ENCODE assay signal across 1 fruit fly cellular context in genomic region chrX:4616865-4617669, dm6.
TF ChIP-seq lines count a peak whose summit lies in the region.

Gene peb (plus strand): TSS chrX:4617564.

TF ChIP-seq in whole organism, embryonic, 481 proteins besides CTCF, POLR2A, EP300 and RAD21 (continued from another document and continues in another):
- peak; percentile 53 for TF ChIP-seq CG13775 (GFP tag; optimal IDR thresholded peaks at IDR 0.05; lab: Kevin White, UChicago)
- no peak for TF ChIP-seq HHEX (GFP tag; optimal IDR thresholded peaks at IDR 0.05; lab: Kevin White, UChicago)
- peak; percentile 69 for TF ChIP-seq CG11504 (tag; optimal IDR thresholded peaks at IDR 0.05; lab: Kevin White, UChicago)
- no peak for TF ChIP-seq CG11696 (GFP tag; IDR thresholded peaks at IDR 0.05; lab: Robert Waterston, UW)
- TF ChIP-seq HLH54F (GFP tag; optimal IDR thresholded peaks at IDR 0.05; lab: Kevin White, UChicago), result peak; percentile 20
- peak; percentile 21 for TF ChIP-seq Dad (GFP tag; optimal IDR thresholded peaks at IDR 0.05; lab: Kevin White, UChicago)
- 0 out of 2 replicates have a peak, but pooled peaks have one; percentile 22 for TF ChIP-seq Scr (GFP tag; IDR thresholded peaks at IDR 0.05; lab: Robert Waterston, UW; ENCODE audit: partially characterized antibody)
- TF ChIP-seq ci (GFP tag; IDR thresholded peaks at IDR 0.05; lab: Robert Waterston, UW), result peak; percentile 55; the same call in 2 of the 3 replicates
- peak; percentile 57 for TF ChIP-seq CG4820 (GFP tag; optimal IDR thresholded peaks at IDR 0.05; lab: Kevin White, UChicago)
- peak; percentile 46 for TF ChIP-seq NC2β (GFP tag; optimal IDR thresholded peaks at IDR 0.05; lab: Kevin White, UChicago)
- TF ChIP-seq trem (tag; optimal IDR thresholded peaks at IDR 0.05; lab: Kevin White, UChicago), result no peak
- no peak for TF ChIP-seq CG8478 (optimal IDR thresholded peaks at IDR 0.05; lab: Kevin White, UChicago)
- TF ChIP-seq lola (GFP tag; optimal IDR thresholded peaks at IDR 0.05; lab: Kevin White, UChicago), result peak in 1 of 3 experiments; percentile 83
- TF ChIP-seq danr (GFP tag; IDR thresholded peaks at IDR 0.05; lab: Robert Waterston, UW), result 0 out of 2 replicates have a peak, but pooled peaks have one; percentile 13
- peak; percentile 44 for TF ChIP-seq gsb-n (tag; optimal IDR thresholded peaks at IDR 0.05; lab: Kevin White, UChicago)
- no peak for TF ChIP-seq mld (GFP tag; IDR thresholded peaks at IDR 0.05; lab: Robert Waterston, UW; ENCODE audit: partially characterized antibody)
- TF ChIP-seq sima (GFP tag; optimal IDR thresholded peaks at IDR 0.05; lab: Kevin White, UChicago), result no peak
- TF ChIP-seq Ssrp (tag; optimal IDR thresholded peaks at IDR 0.05; lab: Kevin White, UChicago), result peak; percentile 86
- TF ChIP-seq Bteb2 (GFP tag; optimal IDR thresholded peaks at IDR 0.05; lab: Kevin White, UChicago), result no peak
- no peak for TF ChIP-seq otp (GFP tag; IDR thresholded peaks at IDR 0.05; lab: Robert Waterston, UW)
- peak; percentile 13 for TF ChIP-seq Elba2 (GFP tag; optimal IDR thresholded peaks at IDR 0.05; lab: Kevin White, UChicago)
- TF ChIP-seq pho (GFP tag; optimal IDR thresholded peaks at IDR 0.05; lab: Kevin White, UChicago), result no peak
- no peak for TF ChIP-seq her (GFP tag; optimal IDR thresholded peaks at IDR 0.05; lab: Kevin White, UChicago)
- peak; percentile 71 for TF ChIP-seq CG33557 (GFP tag; optimal IDR thresholded peaks at IDR 0.05; lab: Kevin White, UChicago)
- TF ChIP-seq CG1647 (GFP tag; optimal IDR thresholded peaks at IDR 0.05; lab: Kevin White, UChicago), result no peak
- peak; percentile 78 for TF ChIP-seq Ets65A (GFP tag; lab: Kevin White, UChicago)
- peak; percentile 43 for TF ChIP-seq Bgb (GFP tag; IDR thresholded peaks at IDR 0.05; lab: Robert Waterston, UW; ENCODE audit: partially characterized antibody)
- TF ChIP-seq en (GFP tag; optimal IDR thresholded peaks at IDR 0.05; lab: Kevin White, UChicago), result peak; percentile 31
- TF ChIP-seq wor (GFP tag; IDR thresholded peaks at IDR 0.05; lab: Robert Waterston, UW), result 0 out of 2 replicates have a peak, but pooled peaks have one; percentile 19
- peak; percentile 70 for TF ChIP-seq CG14710 (tag; optimal IDR thresholded peaks at IDR 0.05; lab: Kevin White, UChicago)
- no peak for TF ChIP-seq CG12219 (GFP tag; optimal IDR thresholded peaks at IDR 0.05; lab: Kevin White, UChicago)
- TF ChIP-seq CG9932 (GFP tag; IDR thresholded peaks at IDR 0.05; lab: Robert Waterston, UW), result no peak
- TF ChIP-seq CG6683 (GFP tag; optimal IDR thresholded peaks at IDR 0.05; lab: Kevin White, UChicago), result no peak
- TF ChIP-seq CG16813 (GFP tag; IDR thresholded peaks at IDR 0.05; lab: Robert Waterston, UW; ENCODE audit: partially characterized antibody), result no peak
- TF ChIP-seq sens-2 (GFP tag; IDR thresholded peaks at IDR 0.05; lab: Robert Waterston, UW), result no peak
- no peak for TF ChIP-seq tna (GFP tag; IDR thresholded peaks at IDR 0.05; lab: Robert Waterston, UW; ENCODE audit: partially characterized antibody)
- TF ChIP-seq Hmr (GFP tag; optimal IDR thresholded peaks at IDR 0.05; lab: Kevin White, UChicago), result no peak
- TF ChIP-seq CG5180 (GFP tag; optimal IDR thresholded peaks at IDR 0.05; lab: Kevin White, UChicago), result no peak
- peak; percentile 10 for TF ChIP-seq CG1233 (GFP tag; optimal IDR thresholded peaks at IDR 0.05; lab: Kevin White, UChicago)
- TF ChIP-seq rib (GFP tag; IDR thresholded peaks at IDR 0.05; lab: Robert Waterston, UW), result 0 out of 2 replicates have a peak, but pooled peaks have one; percentile 10
- TF ChIP-seq CG10274 (GFP tag; optimal IDR thresholded peaks at IDR 0.05; lab: Kevin White, UChicago), result no peak
- TF ChIP-seq CG8924 (tag; optimal IDR thresholded peaks at IDR 0.05; lab: Kevin White, UChicago), result peak; percentile 50
- no peak for TF ChIP-seq CG13624 (GFP tag; optimal IDR thresholded peaks at IDR 0.05; lab: Kevin White, UChicago)
- TF ChIP-seq Dp (GFP tag; optimal IDR thresholded peaks at IDR 0.05; lab: Kevin White, UChicago), result no peak
- peak; percentile 46 for TF ChIP-seq CG10267 (tag; optimal IDR thresholded peaks at IDR 0.05; lab: Kevin White, UChicago)
- TF ChIP-seq CG10462 (GFP tag; optimal IDR thresholded peaks at IDR 0.05; lab: Kevin White, UChicago), result peak; percentile 27
- TF ChIP-seq CG43689 (GFP tag; IDR thresholded peaks at IDR 0.05; lab: Robert Waterston, UW), result no peak
- TF ChIP-seq ara (GFP tag; IDR thresholded peaks at IDR 0.05; lab: Robert Waterston, UW), result peak; percentile 28; the same call in 1 of the 2 replicates
- 0 out of 3 replicates have a peak, but pooled peaks have one; percentile 41 for TF ChIP-seq H15 (GFP tag; IDR thresholded peaks at IDR 0.05; lab: Robert Waterston, UW)
- TF ChIP-seq disco-r (GFP tag; optimal IDR thresholded peaks at IDR 0.05; lab: Kevin White, UChicago), result no peak
- peak; percentile 33 for TF ChIP-seq CG12236 (GFP tag; optimal IDR thresholded peaks at IDR 0.05; lab: Kevin White, UChicago)
- peak; percentile 41 for TF ChIP-seq CG12391 (tag; optimal IDR thresholded peaks at IDR 0.05; lab: Kevin White, UChicago)
- no peak for TF ChIP-seq Awh (GFP tag; IDR thresholded peaks at IDR 0.05; lab: Robert Waterston, UW)
- TF ChIP-seq CG8765 (GFP tag; IDR thresholded peaks at IDR 0.05; lab: Robert Waterston, UW), result peak; percentile 59; the same call in 1 of the 2 replicates
- TF ChIP-seq grau (tag; optimal IDR thresholded peaks at IDR 0.05; lab: Kevin White, UChicago), result peak; percentile 91
- TF ChIP-seq CG32772 (GFP tag; IDR thresholded peaks at IDR 0.05; lab: Robert Waterston, UW), result no peak
- no peak for TF ChIP-seq CG11085 (GFP tag; IDR thresholded peaks at IDR 0.05; lab: Robert Waterston, UW)
- TF ChIP-seq ems (GFP tag; optimal IDR thresholded peaks at IDR 0.05; lab: Kevin White, UChicago), result peak; percentile 26
- peak; percentile 49 for TF ChIP-seq CG13424 (tag; optimal IDR thresholded peaks at IDR 0.05; lab: Kevin White, UChicago)
- TF ChIP-seq Sox100B (GFP tag; optimal IDR thresholded peaks at IDR 0.05; lab: Kevin White, UChicago), result peak; percentile 59
- no peak for TF ChIP-seq CG6272 (GFP tag; IDR thresholded peaks at IDR 0.05; lab: Robert Waterston, UW)
- no peak for TF ChIP-seq CG14050 (GFP tag; IDR thresholded peaks at IDR 0.05; lab: Robert Waterston, UW)
- TF ChIP-seq ranshi (GFP tag; IDR thresholded peaks at IDR 0.05; lab: Robert Waterston, UW), result peak; percentile 40; the same call in 1 of the 2 replicates
- TF ChIP-seq Hr78 (GFP tag; optimal IDR thresholded peaks at IDR 0.05; lab: Kevin White, UChicago), result peak in 1 of 2 experiments; percentile 38
- TF ChIP-seq gcm2 (GFP tag; optimal IDR thresholded peaks at IDR 0.05; lab: Kevin White, UChicago), result no peak
- peak; percentile 45 for TF ChIP-seq esg (GFP tag; conservative IDR thresholded peaks at IDR 0.05; lab: Robert Waterston, UW)
- TF ChIP-seq Vsx1 (GFP tag; optimal IDR thresholded peaks at IDR 0.05; lab: Kevin White, UChicago), result no peak
- TF ChIP-seq lab (GFP tag; optimal IDR thresholded peaks at IDR 0.05; lab: Kevin White, UChicago), result peak; percentile 11
- peak; percentile 0 for TF ChIP-seq btn (GFP tag; optimal IDR thresholded peaks at IDR 0.05; lab: Kevin White, UChicago)
- peak; percentile 37 for TF ChIP-seq Max (GFP tag; optimal IDR thresholded peaks at IDR 0.05; lab: Kevin White, UChicago)
- TF ChIP-seq Deaf1 (tag; optimal IDR thresholded peaks at IDR 0.05; lab: Kevin White, UChicago), result no peak
- no peak for TF ChIP-seq crp (GFP tag; optimal IDR thresholded peaks at IDR 0.05; lab: Kevin White, UChicago)
- peak; percentile 6 for TF ChIP-seq ERR (GFP tag; optimal IDR thresholded peaks at IDR 0.05; lab: Kevin White, UChicago)
- TF ChIP-seq Rx (GFP tag; IDR thresholded peaks at IDR 0.05; lab: Robert Waterston, UW), result no peak
- no peak; the same call in 2 of the 3 replicates for TF ChIP-seq CG7357 (GFP tag; IDR thresholded peaks at IDR 0.05; lab: Robert Waterston, UW)
- TF ChIP-seq luna (GFP tag; optimal IDR thresholded peaks at IDR 0.05; lab: Kevin White, UChicago), result no peak
- no peak for TF ChIP-seq Sin3A (optimal IDR thresholded peaks at IDR 0.05; lab: Kevin White, UChicago)
- peak; percentile 62 for TF ChIP-seq CG30403 (GFP tag; optimal IDR thresholded peaks at IDR 0.05; lab: Kevin White, UChicago)
- no peak for TF ChIP-seq CG13894 (tag; optimal IDR thresholded peaks at IDR 0.05; lab: Kevin White, UChicago)
- TF ChIP-seq croc (GFP tag; conservative IDR thresholded peaks at IDR 0.05; lab: Robert Waterston, UW), result peak; percentile 71
- TF ChIP-seq CG8359 (GFP tag; optimal IDR thresholded peaks at IDR 0.05; lab: Kevin White, UChicago; ENCODE audit: borderline replicate concordance), result no peak
- TF ChIP-seq CG18011 (GFP tag; optimal IDR thresholded peaks at IDR 0.05; lab: Kevin White, UChicago), result no peak
- TF ChIP-seq oc (tag; optimal IDR thresholded peaks at IDR 0.05; lab: Kevin White, UChicago), result peak; percentile 38
- TF ChIP-seq CG11723 (GFP tag; optimal IDR thresholded peaks at IDR 0.05; lab: Kevin White, UChicago), result peak; percentile 11
- TF ChIP-seq stc (GFP tag; IDR thresholded peaks at IDR 0.05; lab: Robert Waterston, UW), result no peak
- no peak for TF ChIP-seq CG14860 (GFP tag; IDR thresholded peaks at IDR 0.05; lab: Robert Waterston, UW; ENCODE audit: partially characterized antibody)
- no peak for TF ChIP-seq CG10654 (GFP tag; optimal IDR thresholded peaks at IDR 0.05; lab: Kevin White, UChicago)
- peak; percentile 76 for TF ChIP-seq CG15696 (tag; optimal IDR thresholded peaks at IDR 0.05; lab: Kevin White, UChicago)
- TF ChIP-seq CG16863 (GFP tag; optimal IDR thresholded peaks at IDR 0.05; lab: Kevin White, UChicago), result peak; percentile 45
- no peak; the same call in 1 of the 2 replicates for TF ChIP-seq onecut (GFP tag; IDR thresholded peaks at IDR 0.05; lab: Robert Waterston, UW)
- TF ChIP-seq inv (GFP tag; IDR thresholded peaks at IDR 0.05; lab: Robert Waterston, UW; ENCODE audit: partially characterized antibody), result no peak
- TF ChIP-seq Gsc (GFP tag; IDR thresholded peaks at IDR 0.05; lab: Robert Waterston, UW), result no peak
- TF ChIP-seq dmrt11E (tag; optimal IDR thresholded peaks at IDR 0.05; lab: Kevin White, UChicago), result peak; percentile 81
- no peak for TF ChIP-seq scrt (GFP tag; optimal IDR thresholded peaks at IDR 0.05; lab: Kevin White, UChicago)
- TF ChIP-seq CG17361 (GFP tag; IDR thresholded peaks at IDR 0.05; lab: Robert Waterston, UW), result peak; percentile 83; the same call in 2 of the 3 replicates
- TF ChIP-seq bowl (GFP tag; IDR thresholded peaks at IDR 0.05; lab: Robert Waterston, UW), result no peak
- TF ChIP-seq amos (GFP tag; IDR thresholded peaks at IDR 0.05; lab: Robert Waterston, UW; ENCODE audit: partially characterized antibody), result no peak
- no peak for TF ChIP-seq CG12942 (GFP tag; optimal IDR thresholded peaks at IDR 0.05; lab: Kevin White, UChicago)
- TF ChIP-seq CG14014 (GFP tag; IDR thresholded peaks at IDR 0.05; lab: Robert Waterston, UW), result peak; percentile 39; the same call in 1 of the 2 replicates
- TF ChIP-seq eyg (GFP tag; optimal IDR thresholded peaks at IDR 0.05; lab: Kevin White, UChicago), result no peak
- no peak for TF ChIP-seq knrl (GFP tag; IDR thresholded peaks at IDR 0.05; lab: Robert Waterston, UW; ENCODE audit: partially characterized antibody)
- no peak for TF ChIP-seq insv (GFP tag; optimal IDR thresholded peaks at IDR 0.05; lab: Kevin White, UChicago)
- no peak for TF ChIP-seq h (optimal IDR thresholded peaks at IDR 0.05; lab: Kevin White, UChicago)
- TF ChIP-seq chn (GFP tag; optimal IDR thresholded peaks at IDR 0.05; lab: Kevin White, UChicago), result peak; percentile 64
- peak; percentile 86 to 89 for TF ChIP-seq Trl (optimal IDR thresholded peaks at IDR 0.05; lab: Kevin White, UChicago)
- TF ChIP-seq Trl (GFP tag; optimal IDR thresholded peaks at IDR 0.05; lab: Kevin White, UChicago), result peak; percentile 34
- TF ChIP-seq Antp (GFP tag; optimal IDR thresholded peaks at IDR 0.05; lab: Kevin White, UChicago), result peak; percentile 63
- TF ChIP-seq CG6765 (GFP tag; optimal IDR thresholded peaks at IDR 0.05; lab: Kevin White, UChicago), result no peak
- peak; percentile 25 for TF ChIP-seq Mad (GFP tag; optimal IDR thresholded peaks at IDR 0.05; lab: Kevin White, UChicago)
- TF ChIP-seq CG15479 (GFP tag; optimal IDR thresholded peaks at IDR 0.05; lab: Kevin White, UChicago), result peak; percentile 71
- TF ChIP-seq pnt (GFP tag; optimal IDR thresholded peaks at IDR 0.05; lab: Kevin White, UChicago), result peak; percentile 76
- TF ChIP-seq tup (GFP tag; optimal IDR thresholded peaks at IDR 0.05; lab: Kevin White, UChicago), result no peak
- peak; percentile 47 for TF ChIP-seq CG6254 (GFP tag; optimal IDR thresholded peaks at IDR 0.05; lab: Kevin White, UChicago)
- peak; percentile 39; the same call in 2 of the 4 replicates for TF ChIP-seq Dll (GFP tag; IDR thresholded peaks at IDR 0.05; lab: Robert Waterston, UW; ENCODE audit: partially characterized antibody)
- TF ChIP-seq CG33213 (GFP tag; optimal IDR thresholded peaks at IDR 0.05; lab: Kevin White, UChicago), result no peak
- TF ChIP-seq tll (GFP tag; optimal IDR thresholded peaks at IDR 0.05; lab: Kevin White, UChicago), result peak; percentile 21 to 63
- TF ChIP-seq dan (GFP tag; IDR thresholded peaks at IDR 0.05; lab: Robert Waterston, UW), result 0 out of 2 replicates have a peak, but pooled peaks have one; percentile 26
- TF ChIP-seq Doc3 (GFP tag; IDR thresholded peaks at IDR 0.05; lab: Robert Waterston, UW; ENCODE audit: partially characterized antibody), result no peak; the same call in 2 of the 3 replicates
- no peak for TF ChIP-seq gsb (GFP tag; IDR thresholded peaks at IDR 0.05; lab: Robert Waterston, UW)
- no peak for TF ChIP-seq tio (GFP tag; optimal IDR thresholded peaks at IDR 0.05; lab: Kevin White, UChicago)
- no peak for TF ChIP-seq Dfd (GFP tag; optimal IDR thresholded peaks at IDR 0.05; lab: Kevin White, UChicago)
- peak; percentile 7 for TF ChIP-seq Oli (tag; optimal IDR thresholded peaks at IDR 0.05; lab: Kevin White, UChicago)
- peak; percentile 81 for TF ChIP-seq pum (GFP tag; optimal IDR thresholded peaks at IDR 0.05; lab: Kevin White, UChicago)
- no peak for TF ChIP-seq Hmx (GFP tag; optimal IDR thresholded peaks at IDR 0.05; lab: Kevin White, UChicago)
- peak; percentile 50 for TF ChIP-seq twi (tag; optimal IDR thresholded peaks at IDR 0.05; lab: Kevin White, UChicago)
- no peak for TF ChIP-seq CG6854 (GFP tag; optimal IDR thresholded peaks at IDR 0.05; lab: Kevin White, UChicago)
- peak in 1 of 2 experiments; percentile 24 for TF ChIP-seq Hr51 (GFP tag; optimal IDR thresholded peaks at IDR 0.05; lab: Kevin White, UChicago)
- TF ChIP-seq CoRest (tag; optimal IDR thresholded peaks at IDR 0.05; lab: Kevin White, UChicago), result peak; percentile 67
- no peak for TF ChIP-seq CG10147 (GFP tag; optimal IDR thresholded peaks at IDR 0.05; lab: Kevin White, UChicago)
- no peak for TF ChIP-seq tap (tag; optimal IDR thresholded peaks at IDR 0.05; lab: Kevin White, UChicago)
